Worm (Caenorhabditis elegans) whole organism, L1 larva: ENCODE results near the gene K11H12.3.

Experiments used
- C04F5.9 ChIP-seq: sonication (generic microtip); optimal IDR thresholded peaks from 2 replicates; lab custom pipeline; 2016; ENCODE audit warnings: missing genetic modification characterization, missing compliant biosample characterization
- C16A3.4 ChIP-seq: fragments of 150-350 bp; optimal IDR thresholded peaks from 2 replicates; lab custom pipeline; 2014; ENCODE audit warnings: missing biosample characterization, missing genetic modification characterization
- C34B4.2 ChIP-seq: sonication (generic microtip); optimal IDR thresholded peaks from 2 replicates; lab custom pipeline; 2017; ENCODE audit warnings: mild to moderate bottlenecking, missing genetic modification characterization, missing compliant biosample characterization
- F16B12.6 ChIP-seq: fragments of 150-350 bp; optimal IDR thresholded peaks from 2 replicates; lab custom pipeline; 2014; ENCODE audit warnings: missing biosample characterization, missing genetic modification characterization
- Y116A8C.19 ChIP-seq: sonication (generic microtip); optimal IDR thresholded peaks from 2 replicates; lab custom pipeline; 2016; ENCODE audit warnings: missing compliant biosample characterization, missing genetic modification characterization, borderline replicate concordance
- aly-2 ChIP-seq: fragments of 150-350 bp; optimal IDR thresholded peaks from 2 replicates; lab custom pipeline; 2014; ENCODE audit warnings: missing biosample characterization, missing genetic modification characterization
- ama-1 ChIP-seq: fragments of 150-350 bp; optimal IDR thresholded peaks from 2 replicates; lab custom pipeline; 2014
- blmp-1 ChIP-seq: fragments of 150-350 bp; optimal IDR thresholded peaks from 2 replicates; lab custom pipeline; 2014; ENCODE audit warnings: missing biosample characterization, missing genetic modification characterization
- ces-1 ChIP-seq: fragments of 150-350 bp; optimal IDR thresholded peaks from 2 replicates; lab custom pipeline; 2014; ENCODE audit warnings: missing biosample characterization, missing genetic modification reagents, missing genetic modification characterization
- dpl-1 ChIP-seq, 3 experiments: fragments of 150-350 bp in 2 of 3; sonication (generic microtip) in 1 of 3; optimal IDR thresholded peaks; 2 replicates each; lab custom pipeline; 2014 to 2017; ENCODE audit warnings: missing biosample characterization in 3 of 3, missing genetic modification characterization in 3 of 3, missing genetic modification reagents in 3 of 3
- efl-1 ChIP-seq, 4 experiments: fragments of 150-350 bp; optimal IDR thresholded peaks in 3 of 4; peaks in 1 of 4; 1 replicate in 1 of 4; 2 replicates in 3 of 4; lab custom pipeline; 2014; ENCODE audit warnings: missing biosample characterization in 2 of 4, missing genetic modification characterization in 2 of 4, missing genetic modification reagents in 2 of 4
- ets-5 ChIP-seq: fragments of 200-800 bp; sonication (Bioruptor generic); IDR thresholded peaks from 2 replicates; pipeline ENCODE4 v1.3.6; 2022; ENCODE audit warnings: missing genetic modification characterization, missing compliant biosample characterization
- fkh-4 ChIP-seq: sonication (generic microtip); optimal IDR thresholded peaks from 2 replicates; lab custom pipeline; 2016; ENCODE audit warnings: missing compliant biosample characterization, missing genetic modification characterization, borderline replicate concordance
- fkh-8 ChIP-seq: sonication (generic microtip); optimal IDR thresholded peaks from 2 replicates; lab custom pipeline; 2016; ENCODE audit warnings: mild to moderate bottlenecking, missing genetic modification characterization, missing compliant biosample characterization
- grh-1 ChIP-seq: fragments of 200-800 bp; sonication (Bioruptor generic); IDR thresholded peaks from 2 replicates; pipeline ENCODE4 v1.3.6; 2022; ENCODE audit warnings: missing genetic modification reagents, missing genetic modification characterization, missing compliant biosample characterization
- hpl-2 ChIP-seq: fragments of 150-350 bp; optimal IDR thresholded peaks from 2 replicates; lab custom pipeline; 2014; ENCODE audit warnings: missing biosample characterization, missing genetic modification reagents, missing genetic modification characterization
- irx-1 ChIP-seq: sonication (generic microtip); optimal IDR thresholded peaks from 2 replicates; lab custom pipeline; 2016; ENCODE audit warnings: missing genetic modification characterization, missing compliant biosample characterization
- isw-1 ChIP-seq: fragments of 200-800 bp; sonication (Bioruptor generic); IDR thresholded peaks from 2 replicates; pipeline ENCODE4 v1.3.6; 2022; ENCODE audit warnings: missing genetic modification characterization, missing compliant biosample characterization
- jun-1 ChIP-seq: fragments of 150-350 bp; optimal IDR thresholded peaks from 2 replicates; lab custom pipeline; 2014; ENCODE audit warnings: missing biosample characterization, missing genetic modification reagents, missing genetic modification characterization
- lin-13 ChIP-seq: fragments of 150-350 bp; optimal IDR thresholded peaks from 2 replicates; lab custom pipeline; 2014; ENCODE audit warnings: missing biosample characterization, missing genetic modification reagents, missing genetic modification characterization
- lin-14 ChIP-seq: fragments of 200-800 bp; sonication (Bioruptor generic); optimal IDR thresholded peaks from 2 replicates; lab custom pipeline; 2018; ENCODE audit warnings: mild to moderate bottlenecking, missing genetic modification characterization, moderate library complexity, missing compliant biosample characterization
- lin-15B ChIP-seq: fragments of 150-350 bp; sonication (generic microtip); optimal IDR thresholded peaks from 3 replicates; lab custom pipeline; 2014; ENCODE audit warnings: missing biosample characterization, missing genetic modification characterization
- lin-35 ChIP-seq, 2 experiments: fragments of 150-350 bp; optimal IDR thresholded peaks; 2 replicates each; lab custom pipeline; 2014; ENCODE audit warnings: missing biosample characterization in 2 of 2, missing genetic modification characterization in 2 of 2, missing genetic modification reagents in 2 of 2
- lin-39 ChIP-seq: fragments of 150-350 bp; optimal IDR thresholded peaks from 2 replicates; lab custom pipeline; 2014; ENCODE audit warnings: missing biosample characterization, missing genetic modification reagents, missing genetic modification characterization
- lir-3 ChIP-seq: sonication (generic microtip); optimal IDR thresholded peaks from 2 replicates; lab custom pipeline; 2016; ENCODE audit warnings: mild to moderate bottlenecking, missing genetic modification characterization, moderate library complexity, missing compliant biosample characterization; ENCODE audit not compliant: poor library complexity
- lsy-2 ChIP-seq, 2 experiments: fragments of 150-350 bp; optimal IDR thresholded peaks; 2 replicates each; lab custom pipeline; 2014; ENCODE audit warnings: missing biosample characterization in 2 of 2, missing genetic modification characterization in 2 of 2
- mep-1 ChIP-seq: fragments of 150-350 bp; optimal IDR thresholded peaks from 2 replicates; lab custom pipeline; 2014; ENCODE audit warnings: missing biosample characterization, missing genetic modification characterization
- nhr-19 ChIP-seq: fragments of 200-800 bp; sonication (Bioruptor generic); conservative IDR thresholded peaks from 2 replicates; pipeline ENCODE4 v1.3.6; 2022; ENCODE audit warnings: missing genetic modification characterization, missing compliant biosample characterization
- nhr-237 ChIP-seq: fragments of 150-350 bp; optimal IDR thresholded peaks from 2 replicates; lab custom pipeline; 2014; ENCODE audit warnings: missing biosample characterization, missing genetic modification characterization
- nhr-28 ChIP-seq: fragments of 150-350 bp; optimal IDR thresholded peaks from 2 replicates; lab custom pipeline; 2014; ENCODE audit warnings: missing biosample characterization, missing genetic modification characterization
- nhr-71 ChIP-seq: sonication (generic microtip); optimal IDR thresholded peaks from 2 replicates; lab custom pipeline; 2016; ENCODE audit warnings: mild to moderate bottlenecking, missing genetic modification characterization, moderate library complexity, missing compliant biosample characterization
- nhr-76 ChIP-seq: sonication (generic microtip); optimal IDR thresholded peaks from 2 replicates; lab custom pipeline; 2017; ENCODE audit warnings: missing biosample characterization, missing genetic modification characterization
- nhr-85 ChIP-seq: sonication (generic microtip); peaks from one replicate; lab custom pipeline; 2016; ENCODE audit warnings: missing genetic modification characterization, inconsistent platforms, missing compliant biosample characterization
- nhr-90 ChIP-seq: sonication (generic microtip); optimal IDR thresholded peaks from 2 replicates; lab custom pipeline; 2016; ENCODE audit warnings: mild to moderate bottlenecking, missing genetic modification characterization, missing compliant biosample characterization; ENCODE audit not compliant: poor library complexity
- rnt-1 ChIP-seq: sonication (generic microtip); optimal IDR thresholded peaks from 2 replicates; lab custom pipeline; 2016; ENCODE audit warnings: mild to moderate bottlenecking, missing genetic modification characterization, moderate library complexity, missing compliant biosample characterization
- snpc-4 ChIP-seq: fragments of 150-350 bp; optimal IDR thresholded peaks from 2 replicates; lab custom pipeline; 2014; ENCODE audit warnings: missing biosample characterization, missing genetic modification characterization
- snu-23 ChIP-seq: sonication (generic microtip); optimal IDR thresholded peaks from 2 replicates; lab custom pipeline; 2016; ENCODE audit warnings: missing genetic modification characterization, missing compliant biosample characterization
- sox-4 ChIP-seq: sonication (generic microtip); optimal IDR thresholded peaks from 2 replicates; lab custom pipeline; 2016; ENCODE audit warnings: missing genetic modification characterization, missing compliant biosample characterization
- sptf-1 ChIP-seq: fragments of 150-350 bp; optimal IDR thresholded peaks from 2 replicates; lab custom pipeline; 2014; ENCODE audit warnings: missing biosample characterization, missing genetic modification characterization
- sup-37 ChIP-seq: fragments of 200-800 bp; sonication (Bioruptor generic); optimal IDR thresholded peaks from 2 replicates; lab custom pipeline; 2018; ENCODE audit warnings: mild to moderate bottlenecking, missing genetic modification characterization, missing compliant biosample characterization
- tbx-2 ChIP-seq: sonication (generic microtip); optimal IDR thresholded peaks from 2 replicates; lab custom pipeline; 2016; ENCODE audit warnings: missing genetic modification characterization, missing compliant biosample characterization
- unc-86 ChIP-seq: sonication (generic microtip); optimal IDR thresholded peaks from 2 replicates; lab custom pipeline; 2016; ENCODE audit warnings: missing genetic modification characterization, missing compliant biosample characterization
- unc-98 ChIP-seq: fragments of 200-800 bp; sonication (Bioruptor generic); IDR thresholded peaks from 2 replicates; pipeline ENCODE4 v1.3.6; 2022; ENCODE audit warnings: missing genetic modification characterization, missing compliant biosample characterization
- zip-4 ChIP-seq: fragments of 200-800 bp; sonication (Bioruptor generic); optimal IDR thresholded peaks from 2 replicates; lab custom pipeline; 2018; ENCODE audit warnings: mild to moderate bottlenecking, missing genetic modification characterization, moderate library complexity, missing compliant biosample characterization
- ztf-11 ChIP-seq, 2 experiments: sonication (generic microtip); optimal IDR thresholded peaks; 2 replicates each; lab custom pipeline; 2016 to 2017; ENCODE audit warnings: missing genetic modification characterization in 2 of 2, missing biosample characterization in 1 of 2, missing compliant biosample characterization in 1 of 2
- ztf-4 ChIP-seq: fragments of 150-350 bp; optimal IDR thresholded peaks from 2 replicates; lab custom pipeline; 2014; ENCODE audit warnings: missing biosample characterization, missing genetic modification characterization

Gene K11H12.3

DNA sequence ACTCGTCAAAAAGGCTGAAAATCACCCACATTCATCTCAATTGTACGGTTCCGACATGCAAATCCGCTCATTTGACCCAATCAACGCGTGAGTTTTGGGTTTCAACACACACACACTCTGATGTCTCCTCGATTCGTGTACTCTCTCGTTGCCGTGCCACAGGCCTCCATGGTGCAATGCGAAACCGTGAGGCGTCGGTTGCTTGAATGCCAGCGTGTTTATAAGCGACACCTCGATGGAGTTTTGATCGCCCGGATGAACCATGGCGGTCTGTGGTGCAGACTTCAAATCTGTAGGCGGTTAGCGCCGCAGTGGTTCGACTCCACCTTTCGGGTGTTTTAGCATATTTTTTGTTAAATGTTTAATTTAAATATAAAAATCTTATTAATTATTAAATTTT, 15.3 kb downstream of the K11H12.3 start (continued):
- no peak for TF ChIP-seq blmp-1 (tag; lab: Kevin White, UChicago)
- TF ChIP-seq ces-1 (GFP tag; lab: Kevin White, UChicago), result no peak
- peak; percentile 64 to 75 for TF ChIP-seq efl-1 (optimal IDR thresholded peaks at IDR 0.05; lab: Kevin White, UChicago)
- peak; percentile 55 to 97 for TF ChIP-seq efl-1 (GFP tag; optimal IDR thresholded peaks at IDR 0.05 in 1 of 2; lab: Kevin White, UChicago)
- peak; percentile 54; the same call in 1 of the 2 replicates for TF ChIP-seq unc-98 (GFP tag; lab: Robert Waterston, UW)
- peak; percentile 64 for TF ChIP-seq C16A3.4 (tag; lab: Kevin White, UChicago)
- TF ChIP-seq ama-1 (lab: Kevin White, UChicago), result peak; percentile 68
- TF ChIP-seq jun-1, result no peak
- no peak for TF ChIP-seq nhr-28 (tag; lab: Kevin White, UChicago)
- TF ChIP-seq unc-86, result peak; percentile 51
- peak; percentile 65 for TF ChIP-seq mep-1
- TF ChIP-seq lin-14 (GFP tag; lab: Kevin White, UChicago), result peak; percentile 74
- peak; percentile 40 for TF ChIP-seq irx-1 (tag; lab: Kevin White, UChicago)
- no peak for TF ChIP-seq C34B4.2 (tag; lab: Kevin White, UChicago)
- no peak for TF ChIP-seq Y116A8C.19
- peak; percentile 60 to 67 for TF ChIP-seq lin-35 (GFP tag; optimal IDR thresholded peaks at IDR 0.05; lab: Kevin White, UChicago)
- peak; percentile 94 for TF ChIP-seq rnt-1
- peak; percentile 60 for TF ChIP-seq sup-37 (GFP tag; lab: Kevin White, UChicago)
- TF ChIP-seq lin-13 (GFP tag; lab: Kevin White, UChicago), result peak; percentile 58
- peak; percentile 86 for TF ChIP-seq snu-23 (GFP tag; lab: Kevin White, UChicago)
- peak; percentile 53 for TF ChIP-seq lin-39
- TF ChIP-seq nhr-76 (tag; lab: Kevin White, UChicago), result no peak
- TF ChIP-seq nhr-85, result peak; percentile 80
- peak; percentile 59 for TF ChIP-seq C04F5.9 (tag; lab: Kevin White, UChicago)
- peak; percentile 70 for TF ChIP-seq grh-1
- TF ChIP-seq ztf-11 (tag; optimal IDR thresholded peaks at IDR 0.05; lab: Kevin White, UChicago), result peak in 1 of 2 experiments; percentile 29
- TF ChIP-seq ets-5 (GFP tag; lab: Robert Waterston, UW), result no peak
- TF ChIP-seq fkh-8 (tag; lab: Kevin White, UChicago), result peak; percentile 59
- peak; percentile 63 for TF ChIP-seq zip-4 (GFP tag; lab: Kevin White, UChicago)
- no peak for TF ChIP-seq sptf-1 (tag; lab: Kevin White, UChicago)
- no peak for TF ChIP-seq fkh-4
- peak; percentile 22 for TF ChIP-seq lin-15B (tag; lab: Kevin White, UChicago)
- peak; percentile 45 to 56 (median 47) for TF ChIP-seq dpl-1 (GFP tag; optimal IDR thresholded peaks at IDR 0.05; lab: Kevin White, UChicago)
- peak; percentile 53 for TF ChIP-seq lir-3 (tag; lab: Kevin White, UChicago)
- peak; percentile 89 for TF ChIP-seq nhr-90 (tag; lab: Kevin White, UChicago)
- TF ChIP-seq nhr-71 (tag; lab: Kevin White, UChicago), result peak; percentile 90
- no peak for TF ChIP-seq hpl-2 (GFP tag; lab: Kevin White, UChicago)
- peak; percentile 27 for TF ChIP-seq F16B12.6 (tag; lab: Kevin White, UChicago)
- no peak for TF ChIP-seq nhr-237 (tag; lab: Kevin White, UChicago)
- TF ChIP-seq tbx-2 (tag; lab: Kevin White, UChicago), result peak; percentile 61
- TF ChIP-seq aly-2 (tag; lab: Kevin White, UChicago), result peak; percentile 4
- TF ChIP-seq isw-1 (GFP tag; lab: Robert Waterston, UW), result peak; percentile 21; the same call in 1 of the 2 replicates
- TF ChIP-seq ztf-4 (tag; lab: Kevin White, UChicago), result peak; percentile 49
- peak; percentile 23 for TF ChIP-seq sox-4 (tag; lab: Kevin White, UChicago)
- peak; percentile 99 for TF ChIP-seq snpc-4
- peak; percentile 83 for TF ChIP-seq nhr-19 (GFP tag; lab: Robert Waterston, UW)
- TF ChIP-seq lsy-2 (tag; optimal IDR thresholded peaks at IDR 0.05; lab: Kevin White, UChicago), result peak; percentile 86 to 88
